Worm (Caenorhabditis elegans) whole organism, L1 larva: ENCODE results near the gene C09F12.3.

Source experiments
- C16A3.4 ChIP-seq: fragments of 150-350 bp; optimal IDR thresholded peaks from 2 replicates; lab custom pipeline; 2014; ENCODE audit warnings: missing biosample characterization, missing genetic modification characterization
- aly-2 ChIP-seq: fragments of 150-350 bp; optimal IDR thresholded peaks from 2 replicates; lab custom pipeline; 2014; ENCODE audit warnings: missing biosample characterization, missing genetic modification characterization
- blmp-1 ChIP-seq: fragments of 150-350 bp; optimal IDR thresholded peaks from 2 replicates; lab custom pipeline; 2014; ENCODE audit warnings: missing biosample characterization, missing genetic modification characterization
- ceh-82 ChIP-seq, 3 experiments: fragments of 150-350 bp in 1 of 3; sonication (generic microtip) in 2 of 3; optimal IDR thresholded peaks; 2 replicates each; lab custom pipeline; 2014 to 2017; ENCODE audit warnings: missing biosample characterization in 3 of 3, missing genetic modification characterization in 3 of 3
- ceh-88 ChIP-seq: fragments of 200-800 bp; sonication (Bioruptor generic); IDR thresholded peaks from 2 replicates; pipeline ENCODE4 v1.3.6; 2022; ENCODE audit warnings: missing genetic modification characterization, missing compliant biosample characterization
- ceh-90 ChIP-seq: sonication (generic microtip); optimal IDR thresholded peaks from 2 replicates; lab custom pipeline; 2016; ENCODE audit warnings: missing genetic modification characterization, missing compliant biosample characterization
- ces-1 ChIP-seq: fragments of 150-350 bp; optimal IDR thresholded peaks from 2 replicates; lab custom pipeline; 2014; ENCODE audit warnings: missing biosample characterization, missing genetic modification reagents, missing genetic modification characterization
- dsc-1 ChIP-seq: sonication (generic microtip); optimal IDR thresholded peaks from 2 replicates; lab custom pipeline; 2016; ENCODE audit warnings: mild to moderate bottlenecking, missing genetic modification characterization, missing compliant biosample characterization
- efl-1 ChIP-seq, 4 experiments: fragments of 150-350 bp; optimal IDR thresholded peaks in 3 of 4; peaks in 1 of 4; 1 replicate in 1 of 4; 2 replicates in 3 of 4; lab custom pipeline; 2014; ENCODE audit warnings: missing biosample characterization in 2 of 4, missing genetic modification characterization in 2 of 4, missing genetic modification reagents in 2 of 4
- egl-13 ChIP-seq: sonication (generic microtip); optimal IDR thresholded peaks from 2 replicates; lab custom pipeline; 2016; ENCODE audit warnings: missing genotype, missing genetic modification reagents, missing genetic modification characterization, missing compliant biosample characterization
- elt-2 ChIP-seq: sonication (generic microtip); optimal IDR thresholded peaks from 2 replicates; lab custom pipeline; 2016; ENCODE audit warnings: missing genetic modification characterization, mild to moderate bottlenecking, inconsistent platforms, missing compliant biosample characterization, missing genetic modification reagents
- elt-3 ChIP-seq, 6 experiments: fragments of 150-350 bp in 1 of 6; sonication (generic microtip); optimal IDR thresholded peaks; 2 replicates each; lab custom pipeline; 2017 to 2018; ENCODE audit warnings: missing biosample characterization in 6 of 6, missing genetic modification characterization in 6 of 6, inconsistent platforms in 1 of 6
- fkh-4 ChIP-seq: sonication (generic microtip); optimal IDR thresholded peaks from 2 replicates; lab custom pipeline; 2016; ENCODE audit warnings: missing compliant biosample characterization, missing genetic modification characterization, borderline replicate concordance
- fkh-8 ChIP-seq: sonication (generic microtip); optimal IDR thresholded peaks from 2 replicates; lab custom pipeline; 2016; ENCODE audit warnings: mild to moderate bottlenecking, missing genetic modification characterization, missing compliant biosample characterization
- fos-1 ChIP-seq: fragments of 150-350 bp; optimal IDR thresholded peaks from 2 replicates; lab custom pipeline; 2014; ENCODE audit warnings: missing biosample characterization, missing genetic modification characterization
- grh-1 ChIP-seq: fragments of 200-800 bp; sonication (Bioruptor generic); IDR thresholded peaks from 2 replicates; pipeline ENCODE4 v1.3.6; 2022; ENCODE audit warnings: missing genetic modification reagents, missing genetic modification characterization, missing compliant biosample characterization
- hpl-2 ChIP-seq: fragments of 150-350 bp; optimal IDR thresholded peaks from 2 replicates; lab custom pipeline; 2014; ENCODE audit warnings: missing biosample characterization, missing genetic modification reagents, missing genetic modification characterization
- jun-1 ChIP-seq: fragments of 150-350 bp; optimal IDR thresholded peaks from 2 replicates; lab custom pipeline; 2014; ENCODE audit warnings: missing biosample characterization, missing genetic modification reagents, missing genetic modification characterization
- lin-14 ChIP-seq: fragments of 200-800 bp; sonication (Bioruptor generic); optimal IDR thresholded peaks from 2 replicates; lab custom pipeline; 2018; ENCODE audit warnings: mild to moderate bottlenecking, missing genetic modification characterization, moderate library complexity, missing compliant biosample characterization
- lin-35 ChIP-seq, 2 experiments: fragments of 150-350 bp; optimal IDR thresholded peaks; 2 replicates each; lab custom pipeline; 2014; ENCODE audit warnings: missing biosample characterization in 2 of 2, missing genetic modification characterization in 2 of 2, missing genetic modification reagents in 2 of 2
- lir-3 ChIP-seq: sonication (generic microtip); optimal IDR thresholded peaks from 2 replicates; lab custom pipeline; 2016; ENCODE audit warnings: mild to moderate bottlenecking, missing genetic modification characterization, moderate library complexity, missing compliant biosample characterization; ENCODE audit not compliant: poor library complexity
- mdl-1 ChIP-seq, 2 experiments: fragments of 150-350 bp; optimal IDR thresholded peaks; 2 replicates each; lab custom pipeline; 2014 to 2017; ENCODE audit warnings: missing biosample characterization in 2 of 2, missing genetic modification characterization in 2 of 2, inconsistent platforms in 1 of 2
- nhr-11 ChIP-seq: fragments of 150-350 bp; optimal IDR thresholded peaks from 2 replicates; lab custom pipeline; 2014; ENCODE audit warnings: missing biosample characterization, missing genetic modification characterization
- nhr-237 ChIP-seq: fragments of 150-350 bp; optimal IDR thresholded peaks from 2 replicates; lab custom pipeline; 2014; ENCODE audit warnings: missing biosample characterization, missing genetic modification characterization
- nhr-71 ChIP-seq: sonication (generic microtip); optimal IDR thresholded peaks from 2 replicates; lab custom pipeline; 2016; ENCODE audit warnings: mild to moderate bottlenecking, missing genetic modification characterization, moderate library complexity, missing compliant biosample characterization
- nhr-85 ChIP-seq: sonication (generic microtip); peaks from one replicate; lab custom pipeline; 2016; ENCODE audit warnings: missing genetic modification characterization, inconsistent platforms, missing compliant biosample characterization
- nhr-90 ChIP-seq: sonication (generic microtip); optimal IDR thresholded peaks from 2 replicates; lab custom pipeline; 2016; ENCODE audit warnings: mild to moderate bottlenecking, missing genetic modification characterization, missing compliant biosample characterization; ENCODE audit not compliant: poor library complexity
- pag-3 ChIP-seq: sonication (generic microtip); optimal IDR thresholded peaks from 2 replicates; lab custom pipeline; 2017; ENCODE audit warnings: missing genetic modification characterization, mild to moderate bottlenecking, missing compliant biosample characterization, antibody characterized with exemption, borderline replicate concordance; ENCODE audit not compliant: insufficient read depth
- sptf-1 ChIP-seq: fragments of 150-350 bp; optimal IDR thresholded peaks from 2 replicates; lab custom pipeline; 2014; ENCODE audit warnings: missing biosample characterization, missing genetic modification characterization
- swsn-7 ChIP-seq: sonication (generic microtip); optimal IDR thresholded peaks from 2 replicates; lab custom pipeline; 2016; ENCODE audit warnings: missing genetic modification characterization, missing compliant biosample characterization
- tbx-2 ChIP-seq: sonication (generic microtip); optimal IDR thresholded peaks from 2 replicates; lab custom pipeline; 2016; ENCODE audit warnings: missing genetic modification characterization, missing compliant biosample characterization
- unc-130 ChIP-seq: fragments of 150-350 bp; optimal IDR thresholded peaks from 2 replicates; lab custom pipeline; 2017; ENCODE audit warnings: missing biosample characterization, missing genetic modification characterization, inconsistent platforms
- unc-98 ChIP-seq: fragments of 200-800 bp; sonication (Bioruptor generic); IDR thresholded peaks from 2 replicates; pipeline ENCODE4 v1.3.6; 2022; ENCODE audit warnings: missing genetic modification characterization, missing compliant biosample characterization
- vab-15 ChIP-seq: sonication (generic microtip); optimal IDR thresholded peaks from 2 replicates; lab custom pipeline; 2017; ENCODE audit warnings: missing genotype, mild to moderate bottlenecking, missing genetic modification characterization, missing compliant biosample characterization
- zag-1 ChIP-seq: fragments of 150-350 bp; optimal IDR thresholded peaks from 2 replicates; lab custom pipeline; 2014; ENCODE audit warnings: missing biosample characterization, missing genetic modification characterization
- ztf-4 ChIP-seq: fragments of 150-350 bp; optimal IDR thresholded peaks from 2 replicates; lab custom pipeline; 2014; ENCODE audit warnings: missing biosample characterization, missing genetic modification characterization

The C09F12.3 gene

ce11 chrX:11008052-11008451 is 34.6 kb downstream of the C09F12.3 start, which contains the start of gene del-5:
del-5 (minus strand) TSS chrX:11008181.
- TF ChIP-seq lin-35 (GFP tag; optimal IDR thresholded peaks at IDR 0.05; lab: Kevin White, UChicago) (peak in 1 of 2 experiments; percentile 32), nhr-71 (tag; lab: Kevin White, UChicago) (no peak), lir-3 (tag; lab: Kevin White, UChicago) (no peak), pag-3 (tag; lab: Kevin White, UChicago) (no peak), fos-1 (no peak), elt-2 (tag; lab: Kevin White, UChicago) (peak; percentile 83), ceh-88 (GFP tag; lab: Robert Waterston, UW) (no peak), ceh-82 (tag; optimal IDR thresholded peaks at IDR 0.05; lab: Kevin White, UChicago) (no peak)

ce11 chrX:11007393-11007792 is 35.3 kb downstream of the C09F12.3 start:
- TF ChIP-seq lin-35 (GFP tag; optimal IDR thresholded peaks at IDR 0.05; lab: Kevin White, UChicago), result peak in 1 of 2 experiments; percentile 44
- peak; percentile 5 for TF ChIP-seq nhr-90 (tag; lab: Kevin White, UChicago)
- no peak for TF ChIP-seq fkh-8 (tag; lab: Kevin White, UChicago)
- TF ChIP-seq elt-2 (tag; lab: Kevin White, UChicago), result peak; percentile 33
- TF ChIP-seq hpl-2 (GFP tag; lab: Kevin White, UChicago), result peak; percentile 32

- TF ChIP-seq aly-2 (tag; lab: Kevin White, UChicago) (no peak), vab-15 (no peak)
Measured at ce11 chrX:11003701-11004100, 39.0 kb downstream of the C09F12.3 start.

ce11 chrX:11001750-11002149 is 40.9 kb downstream of the C09F12.3 start, which contains the start of gene col-177:
col-177 (minus strand) TSS chrX:11001850.
- TF ChIP-seq elt-3 (tag; optimal IDR thresholded peaks at IDR 0.05; lab: Kevin White, UChicago) (no peak), pag-3 (tag; lab: Kevin White, UChicago) (no peak), nhr-11 (tag; lab: Kevin White, UChicago) (no peak), C16A3.4 (tag; lab: Kevin White, UChicago) (no peak), efl-1 (optimal IDR thresholded peaks at IDR 0.05; lab: Kevin White, UChicago) (no peak), efl-1 (GFP tag; optimal IDR thresholded peaks at IDR 0.05 in 1 of 2; lab: Kevin White, UChicago) (peak in 1 of 2 experiments; percentile 49)

- TF ChIP-seq aly-2 (tag; lab: Kevin White, UChicago) (no peak), jun-1 (no peak), ceh-90 (tag; lab: Kevin White, UChicago) (no peak), lin-14 (GFP tag; lab: Kevin White, UChicago) (peak; percentile 27), nhr-237 (tag; lab: Kevin White, UChicago) (no peak), efl-1 (optimal IDR thresholded peaks at IDR 0.05; lab: Kevin White, UChicago) (no peak), efl-1 (GFP tag; optimal IDR thresholded peaks at IDR 0.05 in 1 of 2; lab: Kevin White, UChicago) (peak in 1 of 2 experiments; percentile 56), unc-130 (tag; lab: Kevin White, UChicago) (no peak), tbx-2 (tag; lab: Kevin White, UChicago) (peak; percentile 20)
Measured at ce11 chrX:10999176-10999575, 43.5 kb downstream of the C09F12.3 start, which contains the start of gene F59F3.6. F59F3.6 (minus strand) TSS chrX:10999276.

ce11 chrX:10992177-10992576 is 50.5 kb downstream of the C09F12.3 start, which contains the start of gene ver-3:
ver-3 (plus strand) TSS chrX:10992477.
- TF ChIP-seq blmp-1 (tag; lab: Kevin White, UChicago), result peak; percentile 37
- TF ChIP-seq ceh-88 (GFP tag; lab: Robert Waterston, UW), result no peak

- TF ChIP-seq unc-98 (GFP tag; lab: Robert Waterston, UW) (no peak), C16A3.4 (tag; lab: Kevin White, UChicago) (no peak), dsc-1 (tag; lab: Kevin White, UChicago) (no peak), ztf-4 (no peak), fkh-8 (tag; lab: Kevin White, UChicago) (no peak), egl-13 (no peak), ces-1 (GFP tag; lab: Kevin White, UChicago) (no peak), zag-1 (tag; lab: Kevin White, UChicago) (no peak), sptf-1 (tag; lab: Kevin White, UChicago) (no peak), vab-15 (no peak), swsn-7 (tag; lab: Kevin White, UChicago) (no peak), nhr-85 (tag; lab: Kevin White, UChicago) (no peak), lin-14 (GFP tag; lab: Kevin White, UChicago) (no peak), fkh-4 (no peak), grh-1 (GFP tag; lab: Robert Waterston, UW) (no peak), mdl-1 (tag; optimal IDR thresholded peaks at IDR 0.05; lab: Kevin White, UChicago) (no peak)
Measured at ce11 chrX:10991352-10992172, 51.1 kb downstream of the C09F12.3 start.
